Fruit fly (Drosophila melanogaster) whole organism, prepupa: ENCODE data around the gene vers.

Experiments used
- Blimp-1 ChIP-seq: fragments of 200-800 bp; sonication (Bioruptor generic); optimal IDR thresholded peaks from 3 replicates; lab custom pipeline; 2017; ENCODE audit warnings: missing biosample characterization, missing genetic modification characterization, mild to moderate bottlenecking, moderate library complexity, missing genetic modification reagents
- CG10631 ChIP-seq: fragments of 200-800 bp; sonication (Bioruptor generic); optimal IDR thresholded peaks from 2 replicates; lab custom pipeline; 2016; ENCODE audit warnings: missing biosample characterization, missing genetic modification characterization
- CG10669 ChIP-seq: fragments of 200-800 bp; sonication (Bioruptor generic); optimal IDR thresholded peaks from 3 replicates; lab custom pipeline; 2018; ENCODE audit warnings: missing biosample characterization, mild to moderate bottlenecking, missing genetic modification characterization, moderate library complexity
- CG11762 ChIP-seq: fragments of 200-800 bp; sonication (Bioruptor generic); optimal IDR thresholded peaks from 3 replicates; lab custom pipeline; 2016; ENCODE audit warnings: missing biosample characterization, missing genetic modification characterization; ENCODE audit not compliant: insufficient read depth
- CG15336 ChIP-seq: fragments of 200-800 bp; sonication (Bioruptor generic); IDR thresholded peaks from 2 replicates; pipeline ENCODE4 v1.3.6; 2022; ENCODE audit warnings: missing biosample characterization, missing genetic modification characterization
- CG1621 ChIP-seq: fragments of 200-800 bp; sonication (Bioruptor generic); optimal IDR thresholded peaks from 3 replicates; lab custom pipeline; 2018; ENCODE audit warnings: missing biosample characterization, mild to moderate bottlenecking, missing genetic modification characterization
- CG16779 ChIP-seq: fragments of 200-800 bp; sonication (Bioruptor generic); optimal IDR thresholded peaks from 3 replicates; lab custom pipeline; 2017; ENCODE audit warnings: missing biosample characterization, mild to moderate bottlenecking, missing genetic modification characterization
- CG3032 ChIP-seq: fragments of 200-800 bp; optimal IDR thresholded peaks from 2 replicates; lab custom pipeline; 2019; ENCODE audit warnings: missing biosample characterization, mild to moderate bottlenecking, missing genetic modification characterization, moderate library complexity
- CG31627 ChIP-seq: fragments of 200-800 bp; sonication (Bioruptor generic); optimal IDR thresholded peaks from 3 replicates; lab custom pipeline; 2016; ENCODE audit warnings: missing biosample characterization, missing genetic modification characterization
- CG32006 ChIP-seq: fragments of 200-800 bp; sonication (Bioruptor generic); optimal IDR thresholded peaks from 3 replicates; lab custom pipeline; 2017; ENCODE audit warnings: missing biosample characterization, mild to moderate bottlenecking, missing genetic modification characterization
- CG3919 ChIP-seq: fragments of 200-800 bp; sonication (Bioruptor generic); optimal IDR thresholded peaks from 3 replicates; lab custom pipeline; 2016; ENCODE audit warnings: missing biosample characterization, missing genetic modification characterization
- CG4318 ChIP-seq: fragments of 200-800 bp; sonication (Bioruptor generic); optimal IDR thresholded peaks from 3 replicates; lab custom pipeline; 2017; ENCODE audit warnings: missing biosample characterization, mild to moderate bottlenecking, missing genetic modification characterization
- CG6163 ChIP-seq: fragments of 200-800 bp; sonication (Bioruptor generic); IDR thresholded peaks from 3 replicates; pipeline ENCODE4 v1.3.6; 2022; ENCODE audit warnings: missing biosample characterization, missing genetic modification characterization
- CG6276 ChIP-seq: fragments of 200-800 bp; sonication (Bioruptor generic); optimal IDR thresholded peaks from 2 replicates; lab custom pipeline; 2017; ENCODE audit warnings: missing biosample characterization, mild to moderate bottlenecking, missing genetic modification characterization
- CG6792 ChIP-seq: fragments of 200-800 bp; sonication (Bioruptor generic); optimal IDR thresholded peaks from 3 replicates; lab custom pipeline; 2016; ENCODE audit warnings: missing biosample characterization, missing genetic modification characterization
- CG6808 ChIP-seq: fragments of 200-800 bp; sonication (Bioruptor generic); optimal IDR thresholded peaks from 3 replicates; lab custom pipeline; 2017; ENCODE audit warnings: missing biosample characterization, missing genetic modification characterization, mild to moderate bottlenecking, moderate library complexity, missing genetic modification reagents
- CG6854 ChIP-seq: fragments of 200-800 bp; sonication (Bioruptor generic); optimal IDR thresholded peaks from 2 replicates; lab custom pipeline; 2017; ENCODE audit warnings: missing biosample characterization, mild to moderate bottlenecking, missing genetic modification characterization
- CG7368 ChIP-seq: fragments of 200-800 bp; sonication (Bioruptor generic); optimal IDR thresholded peaks from 3 replicates; lab custom pipeline; 2016; ENCODE audit warnings: missing biosample characterization, missing genetic modification characterization
- CG8119 ChIP-seq: fragments of 200-800 bp; sonication (Bioruptor generic); IDR thresholded peaks from 3 replicates; pipeline ENCODE4 v1.3.6; 2022; ENCODE audit warnings: missing biosample characterization, missing genetic modification characterization
- CG8319 ChIP-seq: fragments of 200-800 bp; sonication (Bioruptor generic); optimal IDR thresholded peaks from 3 replicates; lab custom pipeline; 2016; ENCODE audit warnings: missing biosample characterization, missing genetic modification characterization
- CG8632 ChIP-seq: fragments of 200-800 bp; sonication (Bioruptor generic); optimal IDR thresholded peaks from 3 replicates; lab custom pipeline; 2016; ENCODE audit warnings: missing biosample characterization, missing genetic modification characterization
- CG9139 ChIP-seq: fragments of 200-800 bp; sonication (Bioruptor generic); optimal IDR thresholded peaks from 3 replicates; lab custom pipeline; 2017; ENCODE audit warnings: missing biosample characterization, mild to moderate bottlenecking, missing genetic modification characterization
- Eip75B ChIP-seq: fragments of 200-800 bp; sonication (Bioruptor generic); optimal IDR thresholded peaks from 3 replicates; lab custom pipeline; 2016; ENCODE audit warnings: missing biosample characterization, missing genetic modification characterization
- Eip78C ChIP-seq: fragments of 200-800 bp; sonication (Bioruptor generic); peaks from one replicate; lab custom pipeline; 2016; ENCODE audit warnings: missing biosample characterization, missing genetic modification characterization
- Eip93F ChIP-seq: fragments of 200-800 bp; sonication (Bioruptor generic); optimal IDR thresholded peaks from 2 replicates; lab custom pipeline; 2016; ENCODE audit warnings: missing biosample characterization, mild to moderate bottlenecking, missing genetic modification characterization
- Ets21C ChIP-seq: fragments of 200-800 bp; sonication (Bioruptor generic); optimal IDR thresholded peaks from 3 replicates; lab custom pipeline; 2016; ENCODE audit warnings: missing biosample characterization, missing genetic modification characterization
- Ets96B ChIP-seq: fragments of 200-800 bp; optimal IDR thresholded peaks from 2 replicates; lab custom pipeline; 2019; ENCODE audit warnings: missing biosample characterization, mild to moderate bottlenecking, missing genetic modification characterization, moderate library complexity
- Gug ChIP-seq: fragments of 200-800 bp; sonication (Bioruptor generic); IDR thresholded peaks from 2 replicates; pipeline ENCODE4 v1.3.6; 2022; ENCODE audit warnings: missing biosample characterization, missing genetic modification characterization
- Hr38 ChIP-seq: sonication (Bioruptor generic); optimal IDR thresholded peaks from 2 replicates; lab custom pipeline; 2016; ENCODE audit warnings: missing biosample characterization, missing genetic modification characterization
- Hr39 ChIP-seq: fragments of 200-800 bp; sonication (Bioruptor generic); optimal IDR thresholded peaks from 2 replicates; lab custom pipeline; 2016; ENCODE audit warnings: missing biosample characterization, missing genetic modification characterization
- Met ChIP-seq: fragments of 200-800 bp; sonication (Bioruptor generic); optimal IDR thresholded peaks from 3 replicates; lab custom pipeline; 2016; ENCODE audit warnings: missing biosample characterization, missing genetic modification characterization
- Smox ChIP-seq: fragments of 200-800 bp; sonication (Bioruptor generic); optimal IDR thresholded peaks from 3 replicates; lab custom pipeline; 2016; ENCODE audit warnings: missing biosample characterization, missing genetic modification characterization
- Sox102F ChIP-seq: fragments of 200-800 bp; sonication (Bioruptor generic); optimal IDR thresholded peaks from 2 replicates; lab custom pipeline; 2016; ENCODE audit warnings: missing biosample characterization, mild to moderate bottlenecking, missing genetic modification characterization
- Sox15 ChIP-seq: fragments of 200-800 bp; sonication (Bioruptor generic); optimal IDR thresholded peaks from 3 replicates; lab custom pipeline; 2016; ENCODE audit warnings: missing biosample characterization, missing genetic modification characterization
- acj6 ChIP-seq: fragments of 200-800 bp; sonication (Bioruptor generic); optimal IDR thresholded peaks from 3 replicates; lab custom pipeline; 2016; ENCODE audit warnings: missing biosample characterization, missing genetic modification characterization
- cyc ChIP-seq: fragments of 200-800 bp; sonication (Bioruptor generic); optimal IDR thresholded peaks from 3 replicates; lab custom pipeline; 2016; ENCODE audit warnings: missing biosample characterization, missing genetic modification characterization
- dsx ChIP-seq: fragments of 200-800 bp; optimal IDR thresholded peaks from 3 replicates; lab custom pipeline; 2019; ENCODE audit warnings: missing biosample characterization, mild to moderate bottlenecking, missing genetic modification characterization, moderate library complexity; ENCODE audit not compliant: poor library complexity, severe bottlenecking
- eg ChIP-seq: fragments of 200-800 bp; sonication (Bioruptor generic); IDR thresholded peaks from 3 replicates; pipeline ENCODE4 v1.3.6; 2022; ENCODE audit warnings: missing biosample characterization, missing genetic modification characterization
- esn ChIP-seq: fragments of 200-800 bp; sonication (Bioruptor generic); optimal IDR thresholded peaks from 2 replicates; lab custom pipeline; 2016; ENCODE audit warnings: missing biosample characterization, mild to moderate bottlenecking, missing genetic modification characterization, moderate library complexity
- fd59A ChIP-seq: fragments of 200-800 bp; sonication (Bioruptor generic); optimal IDR thresholded peaks from 2 replicates; lab custom pipeline; 2017; ENCODE audit warnings: missing biosample characterization, mild to moderate bottlenecking, missing genetic modification characterization, missing genetic modification reagents
- fd85E ChIP-seq: fragments of 200-800 bp; sonication (Bioruptor generic); optimal IDR thresholded peaks from 3 replicates; lab custom pipeline; 2016; ENCODE audit warnings: missing biosample characterization, missing genetic modification characterization
- fkh ChIP-seq: fragments of 200-800 bp; sonication (Bioruptor generic); optimal IDR thresholded peaks from 3 replicates; lab custom pipeline; 2017; ENCODE audit warnings: missing biosample characterization, mild to moderate bottlenecking, missing genetic modification characterization, moderate library complexity
- lz ChIP-seq: fragments of 200-800 bp; sonication (Bioruptor generic); optimal IDR thresholded peaks from 3 replicates; lab custom pipeline; 2016; ENCODE audit warnings: missing biosample characterization, missing genetic modification characterization
- pdm3 ChIP-seq: fragments of 200-800 bp; sonication (Bioruptor generic); optimal IDR thresholded peaks from 3 replicates; lab custom pipeline; 2016; ENCODE audit warnings: missing biosample characterization, missing genetic modification characterization
- salr ChIP-seq, 2 experiments: fragments of 200-800 bp; sonication (Bioruptor generic); optimal IDR thresholded peaks; 3 replicates each; lab custom pipeline; 2016 to 2018; ENCODE audit warnings: missing biosample characterization in 2 of 2, missing genetic modification characterization in 2 of 2, mild to moderate bottlenecking in 1 of 2
- spab ChIP-seq: fragments of 200-800 bp; sonication (Bioruptor generic); optimal IDR thresholded peaks from 2 replicates; lab custom pipeline; 2017; ENCODE audit warnings: missing biosample characterization, mild to moderate bottlenecking, missing genetic modification characterization, missing genetic modification reagents
- ss ChIP-seq, 2 experiments: fragments of 200-800 bp; sonication (Bioruptor generic); optimal IDR thresholded peaks; 2 replicates in 1 of 2; 3 replicates in 1 of 2; lab custom pipeline; 2017 to 2018; ENCODE audit warnings: mild to moderate bottlenecking in 2 of 2, missing biosample characterization in 2 of 2, missing genetic modification characterization in 2 of 2, moderate library complexity in 1 of 2
- svp ChIP-seq: fragments of 200-800 bp; sonication (Bioruptor generic); peaks from one replicate; lab custom pipeline; 2016; ENCODE audit warnings: missing biosample characterization, missing genetic modification characterization
- topi ChIP-seq: fragments of 200-800 bp; sonication (Bioruptor generic); optimal IDR thresholded peaks from 3 replicates; lab custom pipeline; 2016; ENCODE audit warnings: missing biosample characterization, missing genetic modification characterization

Gene vers

DNA sequence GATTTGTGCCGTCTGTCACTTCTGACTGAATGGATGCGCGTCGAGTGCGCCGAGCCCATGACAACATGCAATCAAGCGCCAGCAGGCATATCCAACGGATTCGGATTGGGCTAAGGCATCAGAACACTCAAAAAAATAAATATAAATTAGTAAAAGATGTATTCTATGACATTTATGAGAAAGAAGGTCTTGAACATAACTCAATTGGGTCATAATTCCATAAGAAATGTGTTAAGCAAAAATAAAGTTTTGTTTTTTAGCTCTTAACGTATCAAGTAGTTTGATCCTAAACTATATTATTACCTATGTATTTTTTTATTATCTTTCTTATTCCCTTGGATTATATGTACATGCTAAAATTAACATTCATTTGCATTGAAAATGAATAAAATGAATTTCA, 2.3 kb upstream of the vers start:
- TF ChIP-seq CG3032 (tag; lab: Kevin White, UChicago) (peak; percentile 45), CG10631 (no peak), CG11762 (GFP tag; lab: Kevin White, UChicago) (no peak), acj6 (GFP tag; lab: Kevin White, UChicago) (no peak), Ets96B (tag; lab: Kevin White, UChicago) (peak; percentile 59), pdm3 (peak; percentile 13), Ets21C (GFP tag; lab: Kevin White, UChicago) (no peak), CG6854 (GFP tag; lab: Kevin White, UChicago) (peak; percentile 3), CG6163 (GFP tag; lab: Robert Waterston, UW) (0 out of 3 replicates have a peak, but pooled peaks have one; percentile 40), Eip78C (peak; percentile 75)

DNA sequence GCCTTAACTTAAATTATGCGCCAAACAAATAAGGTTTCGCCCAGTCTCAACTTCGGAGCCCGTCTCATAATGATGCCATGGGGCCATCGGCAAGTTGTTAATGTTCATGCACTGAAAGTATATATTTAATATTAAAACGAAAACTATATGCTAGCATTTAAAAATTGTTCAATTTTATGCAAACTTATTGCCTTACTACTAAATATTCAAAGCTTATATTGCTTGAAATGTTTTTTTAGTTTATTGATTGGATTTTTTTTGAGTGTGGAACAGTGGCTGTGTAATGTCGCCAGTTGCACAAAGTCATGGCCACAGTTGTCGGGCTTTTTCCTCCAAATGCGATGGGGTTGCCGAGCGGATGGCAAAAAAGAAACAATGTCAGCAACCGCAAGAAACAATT, 1.7 kb upstream of the vers start:
- TF ChIP-seq acj6 (GFP tag; lab: Kevin White, UChicago) (peak; percentile 82), eg (GFP tag; lab: Robert Waterston, UW) (peak; percentile 91), CG10669 (GFP tag; lab: Kevin White, UChicago) (peak; percentile 88), CG9139 (GFP tag; lab: Kevin White, UChicago) (peak; percentile 71), CG16779 (tag; lab: Kevin White, UChicago) (peak; percentile 57), Blimp-1 (GFP tag; lab: Kevin White, UChicago) (peak; percentile 52), CG8119 (peak; percentile 91), CG6792 (peak; percentile 87), Eip78C (peak; percentile 92), CG7368 (GFP tag; lab: Kevin White, UChicago) (peak; percentile 81), CG10631 (peak; percentile 82), CG8319 (GFP tag; lab: Kevin White, UChicago) (peak; percentile 71), CG8632 (GFP tag; lab: Kevin White, UChicago) (peak; percentile 73), CG3032 (tag; lab: Kevin White, UChicago) (peak; percentile 82), CG31627 (peak; percentile 74), salr (GFP tag; optimal IDR thresholded peaks at IDR 0.05; lab: Kevin White, UChicago) (peak; percentile 37 to 76), fd85E (GFP tag; lab: Kevin White, UChicago) (peak; percentile 54), lz (peak; percentile 79), CG15336 (GFP tag; lab: Robert Waterston, UW) (peak; percentile 91), fd59A (GFP tag; lab: Kevin White, UChicago) (peak; percentile 66), Sox102F (GFP tag; lab: Kevin White, UChicago) (peak; percentile 88), Eip75B (GFP tag; lab: Kevin White, UChicago) (peak; percentile 85), CG6276 (GFP tag; lab: Kevin White, UChicago) (no peak), spab (peak; percentile 68), CG1621 (peak; percentile 75), Gug (peak; percentile 85), CG32006 (GFP tag; lab: Kevin White, UChicago) (peak; percentile 83), topi (GFP tag; lab: Kevin White, UChicago) (peak; percentile 85), ss (GFP tag; optimal IDR thresholded peaks at IDR 0.05; lab: Kevin White, UChicago) (peak; percentile 68 to 81), fkh (no peak), esn (peak; percentile 89), CG4318 (GFP tag; lab: Kevin White, UChicago) (peak; percentile 58), Ets21C (GFP tag; lab: Kevin White, UChicago) (peak; percentile 70), CG6163 (GFP tag; lab: Robert Waterston, UW) (peak; percentile 94), Sox15 (GFP tag; lab: Kevin White, UChicago) (peak; percentile 43), Met (peak; percentile 87), svp (GFP tag; lab: Kevin White, UChicago) (peak; percentile 93), cyc (GFP tag; lab: Kevin White, UChicago) (peak; percentile 86), Hr38 (GFP tag; lab: Kevin White, UChicago) (no peak), Hr39 (GFP tag; lab: Kevin White, UChicago) (peak; percentile 76), Eip93F (peak; percentile 55), dsx (GFP tag; lab: Kevin White, UChicago) (peak; percentile 88), Smox (GFP tag; lab: Kevin White, UChicago) (peak; percentile 81), CG6808 (peak; percentile 82), CG3919 (GFP tag; lab: Kevin White, UChicago) (peak; percentile 90)
